Worm (Caenorhabditis elegans) whole organism, L4 larva: ENCODE results near the gene F10E9.3.

ENCODE experiments used
- D1046.2 ChIP-seq: fragments of 200-800 bp; sonication (Bioruptor generic); IDR thresholded peaks from 2 replicates; pipeline ENCODE4 v1.3.6; 2022; ENCODE audit warnings: missing genetic modification characterization, missing compliant biosample characterization
- F26F4.8 ChIP-seq: fragments of 200-800 bp; sonication (Bioruptor generic); conservative IDR thresholded peaks from 2 replicates; pipeline ENCODE4 v1.3.6; 2022; ENCODE audit warnings: missing genetic modification characterization, missing compliant biosample characterization
- R02D3.7 ChIP-seq: fragments of 150-350 bp; sonication (generic microtip); optimal IDR thresholded peaks from 3 replicates; lab custom pipeline; 2014; ENCODE audit warnings: missing biosample characterization, missing genetic modification characterization
- T20F7.1 ChIP-seq: fragments of 200-800 bp; sonication (Bioruptor generic); optimal IDR thresholded peaks from 2 replicates; lab custom pipeline; 2018; ENCODE audit warnings: mild to moderate bottlenecking, missing genetic modification characterization, missing compliant biosample characterization
- T26A8.4 ChIP-seq: fragments of 200-800 bp; sonication (Bioruptor generic); IDR thresholded peaks from 2 replicates; pipeline ENCODE4 v1.3.6; 2022; ENCODE audit warnings: missing genetic modification characterization, missing compliant biosample characterization
- Y48G9A.11 ChIP-seq: fragments of 200-800 bp; sonication (Bioruptor generic); IDR thresholded peaks from 2 replicates; pipeline ENCODE4 v1.3.6; 2022; ENCODE audit warnings: missing genetic modification reagents, missing genetic modification characterization, missing compliant biosample characterization
- Y5F2A.4 ChIP-seq: fragments of 200-800 bp; sonication (Bioruptor generic); optimal IDR thresholded peaks from 2 replicates; lab custom pipeline; 2018; ENCODE audit warnings: mild to moderate bottlenecking, missing genetic modification characterization, missing compliant biosample characterization
- aly-2 ChIP-seq: sonication (generic microtip); optimal IDR thresholded peaks from 2 replicates; lab custom pipeline; 2018; ENCODE audit warnings: missing biosample characterization, missing genetic modification characterization
- arid-1 ChIP-seq: fragments of 200-800 bp; sonication (Bioruptor generic); conservative IDR thresholded peaks from 2 replicates; pipeline ENCODE4 v1.3.6; 2022; ENCODE audit warnings: missing genetic modification reagents, missing genetic modification characterization, missing compliant biosample characterization
- ceh-20 ChIP-seq: fragments of 200-800 bp; sonication (Bioruptor generic); IDR thresholded peaks from 2 replicates; pipeline ENCODE4 v1.3.6; 2022; ENCODE audit warnings: missing genetic modification reagents, missing genetic modification characterization, missing compliant biosample characterization
- ceh-32 ChIP-seq: sonication (generic microtip); optimal IDR thresholded peaks from 2 replicates; lab custom pipeline; 2016; ENCODE audit warnings: mild to moderate bottlenecking, missing genetic modification characterization, missing compliant biosample characterization; ENCODE audit not compliant: poor library complexity
- cey-2 ChIP-seq: sonication (generic microtip); optimal IDR thresholded peaks from 3 replicates; lab custom pipeline; 2017; ENCODE audit warnings: missing genetic modification characterization, mild to moderate bottlenecking, missing compliant biosample characterization, antibody characterized with exemption, borderline replicate concordance; ENCODE audit not compliant: insufficient read depth
- ctbp-1 ChIP-seq: fragments of 200-800 bp; sonication (Bioruptor generic); IDR thresholded peaks from 2 replicates; pipeline ENCODE4 v1.3.6; 2022; ENCODE audit warnings: missing genetic modification reagents, missing genetic modification characterization, missing compliant biosample characterization
- dmd-8 ChIP-seq: fragments of 200-800 bp; sonication (Bioruptor generic); IDR thresholded peaks from 2 replicates; pipeline ENCODE4 v1.3.6; 2022; ENCODE audit warnings: missing genetic modification characterization, missing compliant biosample characterization
- dpl-1 ChIP-seq: fragments of 150-350 bp; optimal IDR thresholded peaks from 2 replicates; lab custom pipeline; 2014; ENCODE audit warnings: missing biosample characterization, missing genetic modification reagents, missing genetic modification characterization
- duxl-1 ChIP-seq: sonication (generic microtip); optimal IDR thresholded peaks from 2 replicates; lab custom pipeline; 2016; ENCODE audit warnings: mild to moderate bottlenecking, missing genetic modification characterization, moderate library complexity, missing compliant biosample characterization; ENCODE audit not compliant: poor library complexity
- egl-27 ChIP-seq: sonication (generic microtip); optimal IDR thresholded peaks from 3 replicates; lab custom pipeline; 2017; ENCODE audit warnings: missing biosample characterization, missing genetic modification reagents, missing genetic modification characterization
- egl-43 ChIP-seq: fragments of 200-800 bp; sonication (Bioruptor generic); IDR thresholded peaks from 2 replicates; pipeline ENCODE4 v1.3.6; 2022; ENCODE audit warnings: missing genetic modification reagents, missing genetic modification characterization, missing compliant biosample characterization
- fos-1 ChIP-seq: fragments of 150-350 bp; optimal IDR thresholded peaks from 2 replicates; lab custom pipeline; 2014; ENCODE audit warnings: missing biosample characterization, missing genetic modification characterization
- hlh-30 ChIP-seq: sonication (generic microtip); optimal IDR thresholded peaks from 2 replicates; lab custom pipeline; 2017; ENCODE audit warnings: antibody characterized with exemption, mild to moderate bottlenecking, missing genetic modification characterization, missing compliant biosample characterization; ENCODE audit not compliant: insufficient read depth
- lin-13 ChIP-seq: fragments of 150-350 bp; optimal IDR thresholded peaks from 2 replicates; lab custom pipeline; 2014; ENCODE audit warnings: missing biosample characterization, missing genetic modification reagents, missing genetic modification characterization
- lin-29 ChIP-seq: fragments of 200-800 bp; sonication (Bioruptor generic); IDR thresholded peaks from 2 replicates; pipeline ENCODE4 v1.3.6; 2022; ENCODE audit warnings: missing genetic modification reagents, missing genetic modification characterization, missing compliant biosample characterization
- lir-3 ChIP-seq: sonication (generic microtip); optimal IDR thresholded peaks from 2 replicates; lab custom pipeline; 2016; ENCODE audit warnings: mild to moderate bottlenecking, missing genetic modification characterization, missing compliant biosample characterization
- lsy-2 ChIP-seq, 2 experiments: fragments of 150-350 bp in 1 of 2; sonication (generic microtip) in 1 of 2; optimal IDR thresholded peaks; 2 replicates each; lab custom pipeline; 2014 to 2017; ENCODE audit warnings: missing biosample characterization in 2 of 2, missing genetic modification characterization in 2 of 2
- madf-5 ChIP-seq, 2 experiments: fragments of 200-800 bp; sonication (Bioruptor generic); IDR thresholded peaks; 2 replicates each; pipeline ENCODE4 v1.3.6; 2022; ENCODE audit warnings: missing compliant biosample characterization in 2 of 2, missing genetic modification characterization in 2 of 2
- mdl-1 ChIP-seq, 2 experiments: fragments of 150-350 bp in 1 of 2; sonication (generic microtip) in 1 of 2; optimal IDR thresholded peaks; 2 replicates each; lab custom pipeline; 2014 to 2017; ENCODE audit warnings: missing biosample characterization in 2 of 2, missing genetic modification characterization in 2 of 2
- mdt-29 ChIP-seq: fragments of 200-800 bp; sonication (Bioruptor generic); IDR thresholded peaks from 2 replicates; pipeline ENCODE4 v1.3.6; 2022; ENCODE audit warnings: missing genetic modification reagents, missing genetic modification characterization, missing compliant biosample characterization
- mep-1 ChIP-seq: fragments of 150-350 bp; sonication (generic microtip); optimal IDR thresholded peaks from 3 replicates; lab custom pipeline; 2014; ENCODE audit warnings: missing biosample characterization, missing genetic modification characterization
- mxl-2 ChIP-seq: fragments of 200-800 bp; sonication (Bioruptor generic); conservative IDR thresholded peaks from 2 replicates; pipeline ENCODE4 v1.3.6; 2022; ENCODE audit warnings: missing genetic modification reagents, missing genetic modification characterization, missing compliant biosample characterization
- nhr-10 ChIP-seq: fragments of 150-350 bp; optimal IDR thresholded peaks from 2 replicates; lab custom pipeline; 2014; ENCODE audit warnings: missing biosample characterization, missing genetic modification characterization
- nhr-102 ChIP-seq: sonication (generic microtip); optimal IDR thresholded peaks from 2 replicates; lab custom pipeline; 2016; ENCODE audit warnings: mild to moderate bottlenecking, missing genetic modification characterization, moderate library complexity, missing compliant biosample characterization
- nhr-111 ChIP-seq: fragments of 200-800 bp; sonication (Bioruptor generic); optimal IDR thresholded peaks from 2 replicates; lab custom pipeline; 2018; ENCODE audit warnings: mild to moderate bottlenecking, missing genetic modification characterization, missing compliant biosample characterization
- nhr-25 ChIP-seq: sonication (generic microtip); optimal IDR thresholded peaks from 2 replicates; lab custom pipeline; 2017; ENCODE audit warnings: missing genetic modification characterization, mild to moderate bottlenecking, missing compliant biosample characterization, antibody characterized with exemption, moderate library complexity, borderline replicate concordance; ENCODE audit not compliant: insufficient read depth
- nhr-42 ChIP-seq: fragments of 200-800 bp; sonication (Bioruptor generic); IDR thresholded peaks from 2 replicates; pipeline ENCODE4 v1.3.6; 2022; ENCODE audit warnings: missing genetic modification characterization, missing compliant biosample characterization
- nhr-48 ChIP-seq: sonication (generic microtip); optimal IDR thresholded peaks from 2 replicates; lab custom pipeline; 2016; ENCODE audit warnings: mild to moderate bottlenecking, missing genetic modification characterization, missing compliant biosample characterization
- php-3 ChIP-seq: fragments of 200-800 bp; sonication (Bioruptor generic); IDR thresholded peaks from 2 replicates; pipeline ENCODE4 v1.3.6; 2022; ENCODE audit warnings: missing genetic modification reagents, missing genetic modification characterization, missing compliant biosample characterization
- rbr-2 ChIP-seq: sonication (generic microtip); optimal IDR thresholded peaks from 2 replicates; lab custom pipeline; 2016; ENCODE audit warnings: missing genotype, missing genetic modification characterization, missing compliant biosample characterization
- set-16 ChIP-seq: fragments of 200-800 bp; sonication (Bioruptor generic); IDR thresholded peaks from 2 replicates; pipeline ENCODE4 v1.3.6; 2022; ENCODE audit warnings: missing genetic modification reagents, missing genetic modification characterization, missing compliant biosample characterization
- skn-1 ChIP-seq: fragments of 150-350 bp; optimal IDR thresholded peaks from 2 replicates; lab custom pipeline; 2014; ENCODE audit warnings: missing biosample characterization, missing genetic modification characterization
- snpc-4 ChIP-seq: fragments of 150-350 bp; optimal IDR thresholded peaks from 2 replicates; lab custom pipeline; 2014; ENCODE audit warnings: missing biosample characterization, missing genetic modification characterization
- spr-3 ChIP-seq: fragments of 200-800 bp; sonication (Bioruptor generic); optimal IDR thresholded peaks from 2 replicates; lab custom pipeline; 2018; ENCODE audit warnings: mild to moderate bottlenecking, missing genetic modification characterization, missing compliant biosample characterization
- zfp-3 ChIP-seq: fragments of 200-800 bp; sonication (Bioruptor generic); conservative IDR thresholded peaks from 2 replicates; pipeline ENCODE4 v1.3.6; 2022; ENCODE audit warnings: missing genetic modification reagents, missing genetic modification characterization, missing compliant biosample characterization
- zip-2 ChIP-seq: fragments of 150-350 bp; optimal IDR thresholded peaks from 2 replicates; lab custom pipeline; 2014; ENCODE audit warnings: missing biosample characterization, missing genetic modification characterization
- ztf-11 ChIP-seq: fragments of 150-350 bp; optimal IDR thresholded peaks from 2 replicates; lab custom pipeline; 2014; ENCODE audit warnings: missing biosample characterization, missing genetic modification characterization
- ztf-7 ChIP-seq: fragments of 150-350 bp; optimal IDR thresholded peaks from 2 replicates; lab custom pipeline; 2014; ENCODE audit warnings: missing biosample characterization, missing genetic modification characterization

Gene F10E9.3

ce11 chrIII:8354644-8355461 is 44.0 kb downstream of the F10E9.3 start, which contains the start of gene unc-116 (continued):
- TF ChIP-seq arid-1 (GFP tag; lab: Robert Waterston, UW) (no peak), lin-29 (GFP tag; lab: Robert Waterston, UW) (no peak), nhr-111 (GFP tag; lab: Kevin White, UChicago) (no peak), lin-13 (no peak)

DNA sequence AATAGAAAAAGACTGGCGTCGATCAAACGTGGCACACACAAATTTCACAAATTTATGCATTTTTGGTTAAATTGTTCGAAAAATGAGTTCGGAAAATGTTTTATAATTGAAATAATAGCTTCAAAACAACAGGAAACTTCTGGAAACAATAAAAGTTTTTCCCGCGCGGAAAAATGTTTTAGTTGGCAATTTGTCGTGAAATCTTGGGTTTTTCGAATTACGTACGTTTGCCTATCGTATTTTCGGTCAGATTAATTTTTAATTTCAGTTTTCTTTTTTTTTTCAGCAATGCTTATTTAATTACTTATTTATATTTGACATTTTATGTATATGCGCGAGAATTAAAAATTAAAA is 44.6 kb downstream of the F10E9.3 start:
- TF ChIP-seq Y48G9A.11 (GFP tag; lab: Robert Waterston, UW) (0 out of 2 replicates have a peak, but pooled peaks have one; percentile 9), F26F4.8 (GFP tag; lab: Robert Waterston, UW) (no peak), D1046.2 (GFP tag; lab: Robert Waterston, UW) (no peak), madf-5 (GFP tag; IDR thresholded peaks at IDR 0.05; lab: Robert Waterston, UW) (no peak)

- TF ChIP-seq nhr-42 (GFP tag; lab: Robert Waterston, UW) (no peak), nhr-48 (tag; lab: Kevin White, UChicago) (peak; percentile 62), ztf-7 (tag; lab: Kevin White, UChicago) (peak; percentile 50), mep-1 (tag; lab: Kevin White, UChicago) (peak; percentile 92), mdl-1 (tag; optimal IDR thresholded peaks at IDR 0.05; lab: Kevin White, UChicago) (peak in 1 of 2 experiments; percentile 58), ctbp-1 (GFP tag; lab: Robert Waterston, UW) (peak; percentile 65), ceh-20 (GFP tag; lab: Robert Waterston, UW) (0 out of 2 replicates have a peak, but pooled peaks have one; percentile 14), Y5F2A.4 (GFP tag; lab: Kevin White, UChicago) (no peak), zip-2 (tag; lab: Kevin White, UChicago) (no peak), hlh-30 (peak; percentile 68), dpl-1 (GFP tag; lab: Kevin White, UChicago) (peak; percentile 73), lir-3 (no peak), nhr-25 (tag; lab: Kevin White, UChicago) (peak; percentile 59), rbr-2 (tag; lab: Kevin White, UChicago) (peak; percentile 81), cey-2 (tag; lab: Kevin White, UChicago) (no peak), dmd-8 (GFP tag; lab: Robert Waterston, UW) (no peak), R02D3.7 (no peak), egl-43 (GFP tag; lab: Robert Waterston, UW) (no peak; the same call in 1 of the 2 replicates), mdt-29 (GFP tag; lab: Robert Waterston, UW) (no peak), lsy-2 (tag; optimal IDR thresholded peaks at IDR 0.05; lab: Kevin White, UChicago) (peak; percentile 77 to 91), duxl-1 (tag; lab: Kevin White, UChicago) (peak; percentile 37), php-3 (no peak), nhr-10 (tag; lab: Kevin White, UChicago) (no peak), ztf-11 (tag; lab: Kevin White, UChicago) (no peak), mxl-2 (GFP tag; lab: Robert Waterston, UW) (no peak), T26A8.4 (peak; percentile 51), zfp-3 (GFP tag; lab: Robert Waterston, UW) (no peak), lin-13 (peak; percentile 79), fos-1 (tag; lab: Kevin White, UChicago) (no peak), Y48G9A.11 (GFP tag; lab: Robert Waterston, UW) (no peak), ceh-32 (tag; lab: Kevin White, UChicago) (no peak), nhr-102 (tag; lab: Kevin White, UChicago) (peak; percentile 40), snpc-4 (tag; lab: Kevin White, UChicago) (no peak), spr-3 (GFP tag; lab: Kevin White, UChicago) (no peak), T20F7.1 (GFP tag; lab: Kevin White, UChicago) (peak; percentile 72), egl-27 (no peak), skn-1 (tag; lab: Kevin White, UChicago) (no peak), aly-2 (tag; lab: Kevin White, UChicago) (no peak), set-16 (GFP tag; lab: Robert Waterston, UW) (no peak)
These were observed 45.6 kb downstream of the F10E9.3 start for ce11 chrIII:8356407-8356881.
